Worm (Caenorhabditis elegans) whole organism, midembryonic: ENCODE results near the gene srx-29.

Experiments used
- T22C8.4 ChIP-seq: fragments of 200-800 bp; sonication (Bioruptor generic); IDR thresholded peaks from 2 replicates; pipeline ENCODE4 v1.3.6; 2022; ENCODE audit warnings: missing genetic modification characterization, missing compliant biosample characterization
- cog-1 ChIP-seq: sonication (generic microtip); optimal IDR thresholded peaks from 2 replicates; lab custom pipeline; 2016; ENCODE audit warnings: missing genetic modification characterization, missing compliant biosample characterization
- flt-1 ChIP-seq: fragments of 200-800 bp; sonication (Bioruptor generic); IDR thresholded peaks from 2 replicates; pipeline ENCODE4 v1.3.6; 2022; ENCODE audit warnings: missing genetic modification characterization, missing compliant biosample characterization
- med-1 ChIP-seq: sonication (generic microtip); optimal IDR thresholded peaks from 2 replicates; lab custom pipeline; 2017; ENCODE audit warnings: missing genetic modification characterization, mild to moderate bottlenecking, missing compliant biosample characterization, antibody characterized with exemption, missing genetic modification reagents; ENCODE audit not compliant: insufficient read depth
- ref-1 ChIP-seq: fragments of 200-800 bp; sonication (Bioruptor generic); conservative IDR thresholded peaks from 2 replicates; pipeline ENCODE4 v1.3.6; 2022; ENCODE audit warnings: missing genetic modification reagents, missing genetic modification characterization, missing compliant biosample characterization
- tab-1 ChIP-seq: fragments of 200-800 bp; sonication (Bioruptor generic); IDR thresholded peaks from 2 replicates; pipeline ENCODE4 v1.3.6; 2022; ENCODE audit warnings: missing genetic modification characterization, missing compliant biosample characterization
- ztf-23 ChIP-seq: fragments of 200-800 bp; sonication (Bioruptor generic); IDR thresholded peaks from 2 replicates; pipeline ENCODE4 v1.3.6; 2022; ENCODE audit warnings: missing genetic modification reagents, missing genetic modification characterization, missing compliant biosample characterization
- ztf-29 ChIP-seq: fragments of 200-800 bp; sonication (Bioruptor generic); IDR thresholded peaks from 2 replicates; pipeline ENCODE4 v1.3.6; 2022; ENCODE audit warnings: missing genetic modification reagents, missing genetic modification characterization, missing compliant biosample characterization

DNA sequence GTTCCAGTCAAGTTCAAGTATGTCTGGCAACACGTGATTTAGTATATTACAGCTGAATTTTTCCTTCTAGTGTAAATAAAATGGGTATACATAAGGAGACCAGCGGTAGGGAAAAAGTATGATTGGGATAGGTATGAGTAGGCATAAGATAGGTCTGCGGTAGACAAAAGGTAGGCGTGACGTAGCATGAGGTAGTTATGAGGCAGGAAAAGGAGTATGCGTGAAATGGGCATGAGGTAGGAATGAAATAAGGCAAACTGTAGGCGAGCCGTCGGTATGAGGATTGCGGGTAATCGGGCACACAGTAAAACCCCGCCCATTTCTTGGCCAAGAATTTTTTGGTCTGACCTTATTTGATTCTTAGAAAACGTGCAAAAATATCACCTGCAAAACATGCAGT lies 23.4 kb upstream of the srx-29 start:
- TF ChIP-seq flt-1 (GFP tag; lab: Robert Waterston, UW) (no peak), ref-1 (GFP tag; lab: Robert Waterston, UW) (no peak), ztf-29 (GFP tag; lab: Robert Waterston, UW) (no peak), cog-1 (tag; lab: Kevin White, UChicago) (no peak), ztf-23 (no peak), med-1 (GFP tag; lab: Kevin White, UChicago) (no peak), T22C8.4 (GFP tag; lab: Robert Waterston, UW) (no peak), tab-1 (GFP tag; lab: Robert Waterston, UW) (no peak)
